Worm (Caenorhabditis elegans) whole organism, midembryonic: Measurements from ENCODE around the gene K10D2.8.

ENCODE experiments used
- cog-1 ChIP-seq: sonication (generic microtip); optimal IDR thresholded peaks from 2 replicates; lab custom pipeline; 2016; ENCODE audit warnings: missing genetic modification characterization, missing compliant biosample characterization
- flt-1 ChIP-seq: fragments of 200-800 bp; sonication (Bioruptor generic); IDR thresholded peaks from 2 replicates; pipeline ENCODE4 v1.3.6; 2022; ENCODE audit warnings: missing genetic modification characterization, missing compliant biosample characterization
- ref-1 ChIP-seq: fragments of 200-800 bp; sonication (Bioruptor generic); conservative IDR thresholded peaks from 2 replicates; pipeline ENCODE4 v1.3.6; 2022; ENCODE audit warnings: missing genetic modification reagents, missing genetic modification characterization, missing compliant biosample characterization
- tab-1 ChIP-seq: fragments of 200-800 bp; sonication (Bioruptor generic); IDR thresholded peaks from 2 replicates; pipeline ENCODE4 v1.3.6; 2022; ENCODE audit warnings: missing genetic modification characterization, missing compliant biosample characterization
- ztf-23 ChIP-seq: fragments of 200-800 bp; sonication (Bioruptor generic); IDR thresholded peaks from 2 replicates; pipeline ENCODE4 v1.3.6; 2022; ENCODE audit warnings: missing genetic modification reagents, missing genetic modification characterization, missing compliant biosample characterization
- ztf-29 ChIP-seq: fragments of 200-800 bp; sonication (Bioruptor generic); IDR thresholded peaks from 2 replicates; pipeline ENCODE4 v1.3.6; 2022; ENCODE audit warnings: missing genetic modification reagents, missing genetic modification characterization, missing compliant biosample characterization

- TF ChIP-seq cog-1 (tag; lab: Kevin White, UChicago) (no peak), flt-1 (GFP tag; lab: Robert Waterston, UW) (no peak), ztf-23 (GFP tag; lab: Robert Waterston, UW) (no peak), tab-1 (GFP tag; lab: Robert Waterston, UW) (no peak), ref-1 (0 out of 2 replicates have a peak, but pooled peaks have one; percentile 17), ztf-29 (GFP tag; lab: Robert Waterston, UW) (no peak)
Measured at ce11 chrIII:5139768-5140167, 48.8 kb upstream of the K10D2.8 start.
